Worm (Caenorhabditis elegans) whole organism, L4/young adult: ENCODE measurements around the gene dex-1.

Experiments used
- W03F9.2 ChIP-seq: fragments of 150-350 bp; optimal IDR thresholded peaks from 2 replicates; lab custom pipeline; 2014; ENCODE audit warnings: missing biosample characterization, missing genetic modification characterization
- dao-5 ChIP-seq: sonication (generic microtip); optimal IDR thresholded peaks from 2 replicates; lab custom pipeline; 2016; ENCODE audit warnings: missing genotype, missing genetic modification characterization, moderate library complexity, missing compliant biosample characterization
- him-1 ChIP-seq: sonication (generic microtip); optimal IDR thresholded peaks from 2 replicates; lab custom pipeline; 2016; ENCODE audit warnings: missing genotype, missing genetic modification reagents, missing genetic modification characterization, missing compliant biosample characterization

DNA sequence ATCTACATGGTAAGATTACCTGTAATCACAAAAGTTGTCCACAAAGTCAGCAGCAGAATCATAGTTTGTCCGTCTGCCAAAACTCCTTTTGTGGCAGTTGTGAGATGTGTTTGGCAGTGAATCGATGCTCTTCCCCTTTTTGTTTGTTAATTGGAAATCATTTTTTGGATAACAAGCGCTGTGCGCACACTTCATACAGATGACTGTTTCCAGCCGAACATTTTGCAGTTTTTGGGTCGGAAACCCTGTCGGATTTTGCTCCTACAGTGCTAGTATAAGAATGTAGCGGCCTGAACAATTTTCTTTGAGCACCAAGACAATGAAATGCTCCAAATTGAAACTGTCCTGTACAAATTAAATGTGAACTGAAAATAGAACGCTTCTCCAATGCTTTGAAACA, 17.2 kb upstream of the dex-1 start, which contains the start of gene D1044.7:
- TF ChIP-seq W03F9.2 (tag; lab: Kevin White, UChicago), result no peak
- TF ChIP-seq dao-5 (tag; lab: Kevin White, UChicago), result no peak
- no peak for TF ChIP-seq him-1
